Worm (Caenorhabditis elegans) whole organism, late embryonic: ENCODE measurements around the gene B0554.1.

Source experiments
- Y22D7AL.16 ChIP-seq: sonication (generic microtip); optimal IDR thresholded peaks from 2 replicates; lab custom pipeline; 2016; ENCODE audit warnings: missing genetic modification characterization, missing compliant biosample characterization
- ama-1 ChIP-seq: fragments of 150-350 bp; optimal IDR thresholded peaks from 2 replicates; lab custom pipeline; 2014
- ceh-2 ChIP-seq: sonication (generic microtip); optimal IDR thresholded peaks from 2 replicates; lab custom pipeline; 2016; ENCODE audit warnings: missing genotype, missing genetic modification characterization, missing compliant biosample characterization
- che-1 ChIP-seq: sonication (generic microtip); optimal IDR thresholded peaks from 2 replicates; lab custom pipeline; 2016; ENCODE audit warnings: mild to moderate bottlenecking, missing genetic modification characterization, missing compliant biosample characterization
- elt-4 ChIP-seq: sonication (generic microtip); optimal IDR thresholded peaks from 2 replicates; lab custom pipeline; 2016; ENCODE audit warnings: missing genetic modification characterization, missing compliant biosample characterization
- ets-4 ChIP-seq: sonication (generic microtip); optimal IDR thresholded peaks from 2 replicates; lab custom pipeline; 2016; ENCODE audit warnings: missing genetic modification characterization, missing compliant biosample characterization
- nhr-11 ChIP-seq: fragments of 150-350 bp; optimal IDR thresholded peaks from 2 replicates; lab custom pipeline; 2014; ENCODE audit warnings: missing biosample characterization, missing genetic modification characterization

- TF ChIP-seq Y22D7AL.16 (no peak), ets-4 (tag; lab: Kevin White, UChicago) (no peak), ama-1 (lab: Kevin White, UChicago) (no peak), nhr-11 (no peak), ceh-2 (tag; lab: Kevin White, UChicago) (no peak), che-1 (tag; lab: Kevin White, UChicago) (no peak), elt-4 (tag; lab: Kevin White, UChicago) (no peak)
Observed at ce11 chrV:418432-418831, 19.8 kb upstream of the B0554.1 start, which contains the start of gene Y39D8A.1.
